Worm (Caenorhabditis elegans) whole organism, midembryonic: Measurements from ENCODE around the gene C40C9.4.

Source experiments
- T22C8.4 ChIP-seq: fragments of 200-800 bp; sonication (Bioruptor generic); IDR thresholded peaks from 2 replicates; pipeline ENCODE4 v1.3.6; 2022; ENCODE audit warnings: missing genetic modification characterization, missing compliant biosample characterization
- cog-1 ChIP-seq: sonication (generic microtip); optimal IDR thresholded peaks from 2 replicates; lab custom pipeline; 2016; ENCODE audit warnings: missing genetic modification characterization, missing compliant biosample characterization
- flt-1 ChIP-seq: fragments of 200-800 bp; sonication (Bioruptor generic); IDR thresholded peaks from 2 replicates; pipeline ENCODE4 v1.3.6; 2022; ENCODE audit warnings: missing genetic modification characterization, missing compliant biosample characterization
- klf-2 ChIP-seq: fragments of 200-800 bp; sonication (Bioruptor generic); conservative IDR thresholded peaks from 2 replicates; pipeline ENCODE4 v1.3.6; 2022; ENCODE audit warnings: missing genetic modification reagents, missing genetic modification characterization, missing compliant biosample characterization
- med-1 ChIP-seq: sonication (generic microtip); optimal IDR thresholded peaks from 2 replicates; lab custom pipeline; 2017; ENCODE audit warnings: missing genetic modification characterization, mild to moderate bottlenecking, missing compliant biosample characterization, antibody characterized with exemption, missing genetic modification reagents; ENCODE audit not compliant: insufficient read depth
- ref-1 ChIP-seq: fragments of 200-800 bp; sonication (Bioruptor generic); conservative IDR thresholded peaks from 2 replicates; pipeline ENCODE4 v1.3.6; 2022; ENCODE audit warnings: missing genetic modification reagents, missing genetic modification characterization, missing compliant biosample characterization
- tab-1 ChIP-seq: fragments of 200-800 bp; sonication (Bioruptor generic); IDR thresholded peaks from 2 replicates; pipeline ENCODE4 v1.3.6; 2022; ENCODE audit warnings: missing genetic modification characterization, missing compliant biosample characterization
- ztf-23 ChIP-seq: fragments of 200-800 bp; sonication (Bioruptor generic); IDR thresholded peaks from 2 replicates; pipeline ENCODE4 v1.3.6; 2022; ENCODE audit warnings: missing genetic modification reagents, missing genetic modification characterization, missing compliant biosample characterization
- ztf-29 ChIP-seq: fragments of 200-800 bp; sonication (Bioruptor generic); IDR thresholded peaks from 2 replicates; pipeline ENCODE4 v1.3.6; 2022; ENCODE audit warnings: missing genetic modification reagents, missing genetic modification characterization, missing compliant biosample characterization

ce11 chrX:13618574-13618973 is 32.3 kb upstream of the C40C9.4 start, which contains the start of gene nlp-53:
- TF ChIP-seq ref-1 (no peak), med-1 (no peak), T22C8.4 (no peak), flt-1 (no peak), cog-1 (tag; lab: Kevin White, UChicago) (no peak), ztf-29 (GFP tag; lab: Robert Waterston, UW) (no peak), ztf-23 (GFP tag; lab: Robert Waterston, UW) (no peak), klf-2 (GFP tag; lab: Robert Waterston, UW) (no peak), tab-1 (GFP tag; lab: Robert Waterston, UW) (no peak)
